Worm (Caenorhabditis elegans) whole organism, young adult: ENCODE results near the gene sec-16A.2.
A peak's percentile ranks its signal among the peaks of the same experiment; 100 is the strongest.

Experiments used
- C17E4.6 ChIP-seq: fragments of 200-800 bp; sonication (Bioruptor generic); IDR thresholded peaks from 2 replicates; pipeline ENCODE4 v1.3.6; 2022; ENCODE audit warnings: missing genetic modification reagents, missing genetic modification characterization, missing compliant biosample characterization
- F10E7.11 ChIP-seq: sonication (generic microtip); optimal IDR thresholded peaks from 2 replicates; lab custom pipeline; 2017; ENCODE audit warnings: mild to moderate bottlenecking, missing genetic modification characterization, moderate library complexity, missing compliant biosample characterization
- F23B12.7 ChIP-seq: sonication (generic microtip); optimal IDR thresholded peaks from 2 replicates; lab custom pipeline; 2017; ENCODE audit warnings: missing genetic modification characterization, mild to moderate bottlenecking, missing compliant biosample characterization, antibody characterized with exemption, moderate library complexity; ENCODE audit not compliant: insufficient read depth
- K12H6.12 ChIP-seq: fragments of 200-800 bp; sonication (Bioruptor generic); optimal IDR thresholded peaks from 2 replicates; lab custom pipeline; 2018; ENCODE audit warnings: mild to moderate bottlenecking, missing genetic modification characterization, missing compliant biosample characterization
- Y53F4B.3 ChIP-seq: fragments of 200-800 bp; sonication (Bioruptor generic); IDR thresholded peaks from 2 replicates; pipeline ENCODE4 v1.3.6; 2022; ENCODE audit warnings: missing genetic modification reagents, missing genetic modification characterization, missing compliant biosample characterization
- Y56A3A.18 ChIP-seq: fragments of 200-800 bp; sonication (Bioruptor generic); IDR thresholded peaks from 2 replicates; pipeline ENCODE4 v1.3.6; 2022; ENCODE audit warnings: missing genetic modification reagents, missing genetic modification characterization, missing compliant biosample characterization
- Y67H2A.10 ChIP-seq: fragments of 200-800 bp; sonication (Bioruptor generic); conservative IDR thresholded peaks from 2 replicates; pipeline ENCODE4 v1.3.6; 2022; ENCODE audit warnings: missing genetic modification reagents, missing genetic modification characterization, missing compliant biosample characterization
- Y79H2A.3 ChIP-seq: fragments of 200-800 bp; sonication (Bioruptor generic); conservative IDR thresholded peaks from 2 replicates; pipeline ENCODE4 v1.3.6; 2022; ENCODE audit warnings: missing genetic modification reagents, missing genetic modification characterization, missing compliant biosample characterization
- bed-1 ChIP-seq: fragments of 200-800 bp; sonication (Bioruptor generic); IDR thresholded peaks from 2 replicates; pipeline ENCODE4 v1.3.6; 2022; ENCODE audit warnings: missing genetic modification reagents, missing genetic modification characterization, missing compliant biosample characterization
- bed-2 ChIP-seq: fragments of 200-800 bp; sonication (Bioruptor generic); IDR thresholded peaks from 2 replicates; pipeline ENCODE4 v1.3.6; 2022; ENCODE audit warnings: missing genetic modification reagents, missing genetic modification characterization, missing compliant biosample characterization
- ceh-27 ChIP-seq: fragments of 200-800 bp; sonication (Bioruptor generic); optimal IDR thresholded peaks from 2 replicates; lab custom pipeline; 2018; ENCODE audit warnings: mild to moderate bottlenecking, missing genetic modification characterization, moderate library complexity, missing compliant biosample characterization
- fkh-3 ChIP-seq: sonication (generic microtip); optimal IDR thresholded peaks from 2 replicates; lab custom pipeline; 2016; ENCODE audit warnings: mild to moderate bottlenecking, missing genetic modification characterization, missing compliant biosample characterization
- hmg-1.2 ChIP-seq: fragments of 200-800 bp; sonication (Bioruptor generic); IDR thresholded peaks from 2 replicates; pipeline ENCODE4 v1.3.6; 2022; ENCODE audit warnings: missing genetic modification reagents, missing genetic modification characterization, missing compliant biosample characterization
- lag-1 ChIP-seq: fragments of 200-800 bp; sonication (Bioruptor generic); IDR thresholded peaks from 2 replicates; pipeline ENCODE4 v1.3.6; 2022; ENCODE audit warnings: missing genetic modification reagents, missing genetic modification characterization, missing compliant biosample characterization
- lsl-1 ChIP-seq: fragments of 200-800 bp; sonication (Bioruptor generic); optimal IDR thresholded peaks from 2 replicates; lab custom pipeline; 2018; ENCODE audit warnings: mild to moderate bottlenecking, missing genetic modification characterization, moderate library complexity, missing compliant biosample characterization
- lsy-27 ChIP-seq: sonication (generic microtip); optimal IDR thresholded peaks from 2 replicates; lab custom pipeline; 2017; ENCODE audit warnings: missing genetic modification characterization, mild to moderate bottlenecking, missing compliant biosample characterization, antibody characterized with exemption, missing genotype, borderline replicate concordance; ENCODE audit not compliant: insufficient read depth
- mxl-1 ChIP-seq: sonication (generic microtip); optimal IDR thresholded peaks from 2 replicates; lab custom pipeline; 2016; ENCODE audit warnings: missing genetic modification characterization, missing compliant biosample characterization
- nhr-120 ChIP-seq: fragments of 200-800 bp; sonication (Bioruptor generic); IDR thresholded peaks from 2 replicates; pipeline ENCODE4 v1.3.6; 2022; ENCODE audit warnings: missing genetic modification characterization, missing compliant biosample characterization
- pha-4 ChIP-seq: fragments of 150-350 bp; sonication (generic microtip); optimal IDR thresholded peaks from 2 replicates; lab custom pipeline; 2014; ENCODE audit warnings: missing biosample characterization, missing genetic modification reagents, missing genetic modification characterization
- rcor-1 ChIP-seq: fragments of 200-800 bp; sonication (Bioruptor generic); IDR thresholded peaks from 2 replicates; pipeline ENCODE4 v1.3.6; 2022; ENCODE audit warnings: missing genetic modification reagents, missing genetic modification characterization, missing compliant biosample characterization
- rec-8 ChIP-seq, 2 experiments: sonication (generic microtip); optimal IDR thresholded peaks; 2 replicates each; lab custom pipeline; 2016; ENCODE audit warnings: mild to moderate bottlenecking in 2 of 2, missing genetic modification characterization in 2 of 2, missing genetic modification reagents in 2 of 2, missing genotype in 2 of 2, missing biosample characterization in 1 of 2, missing compliant biosample characterization in 1 of 2, moderate library complexity in 1 of 2
- repo-1 ChIP-seq: sonication (generic microtip); optimal IDR thresholded peaks from 2 replicates; lab custom pipeline; 2017; ENCODE audit warnings: mild to moderate bottlenecking, missing genetic modification characterization, missing compliant biosample characterization
- sea-2 ChIP-seq: fragments of 200-800 bp; sonication (Bioruptor generic); IDR thresholded peaks from 2 replicates; pipeline ENCODE4 v1.3.6; 2022; ENCODE audit warnings: missing genetic modification characterization, missing compliant biosample characterization
- tbp1 ChIP-seq: fragments of 200-800 bp; sonication (Bioruptor generic); optimal IDR thresholded peaks from 2 replicates; lab custom pipeline; 2018; ENCODE audit warnings: mild to moderate bottlenecking, missing genetic modification characterization, missing compliant biosample characterization
- tlf-1 ChIP-seq: fragments of 200-800 bp; sonication (Bioruptor generic); optimal IDR thresholded peaks from 2 replicates; lab custom pipeline; 2018; ENCODE audit warnings: mild to moderate bottlenecking, missing genetic modification characterization, missing compliant biosample characterization
- unc-130 ChIP-seq: sonication (generic microtip); optimal IDR thresholded peaks from 2 replicates; lab custom pipeline; 2016; ENCODE audit warnings: missing genetic modification reagents, missing genetic modification characterization, missing compliant biosample characterization
- zfh-2 ChIP-seq: fragments of 200-800 bp; sonication (Bioruptor generic); conservative IDR thresholded peaks from 2 replicates; pipeline ENCODE4 v1.3.6; 2022; ENCODE audit warnings: missing genetic modification reagents, missing genetic modification characterization, missing compliant biosample characterization
- ztf-3 ChIP-seq: fragments of 200-800 bp; sonication (Bioruptor generic); optimal IDR thresholded peaks from 2 replicates; lab custom pipeline; 2018; ENCODE audit warnings: mild to moderate bottlenecking, missing genetic modification characterization, missing compliant biosample characterization
- ztf-6 ChIP-seq: fragments of 200-800 bp; sonication (Bioruptor generic); IDR thresholded peaks from 2 replicates; pipeline ENCODE4 v1.3.6; 2022; ENCODE audit warnings: missing genetic modification reagents, missing genetic modification characterization, missing compliant biosample characterization

Gene sec-16A.2

DNA sequence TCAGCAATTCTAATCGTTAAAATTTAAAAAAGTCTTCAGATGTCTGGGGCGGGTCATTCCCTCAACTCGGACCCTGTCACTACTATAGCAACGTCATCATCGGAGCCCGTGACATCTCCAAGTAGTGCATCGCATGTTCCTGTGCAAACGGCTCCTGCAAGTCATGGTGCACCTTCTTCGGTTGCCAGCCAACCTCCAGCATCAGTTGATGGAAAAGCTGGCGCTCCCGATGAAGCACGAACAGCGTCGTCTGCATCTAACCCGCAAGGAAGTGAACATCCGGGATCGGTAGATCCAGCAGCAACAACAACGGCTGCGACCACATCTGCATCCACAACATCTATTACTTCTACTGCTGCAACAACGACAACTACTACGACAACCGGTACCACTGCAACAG is 7.5 kb downstream of the sec-16A.2 start, which contains the start of gene R09F10.3:
Gene R09F10.3, plus strand, starts transcription at position 40 of the 400 bp plus-strand sequence.
- TF ChIP-seq rec-8 (tag; optimal IDR thresholded peaks at IDR 0.05; lab: Kevin White, UChicago) = no peak
- peak; percentile 14; the same call in 1 of the 2 replicates for TF ChIP-seq sea-2
- TF ChIP-seq zfh-2 (GFP tag; lab: Robert Waterston, UW) = peak; percentile 65
- TF ChIP-seq, all 124 proteins: peak for 2

DNA sequence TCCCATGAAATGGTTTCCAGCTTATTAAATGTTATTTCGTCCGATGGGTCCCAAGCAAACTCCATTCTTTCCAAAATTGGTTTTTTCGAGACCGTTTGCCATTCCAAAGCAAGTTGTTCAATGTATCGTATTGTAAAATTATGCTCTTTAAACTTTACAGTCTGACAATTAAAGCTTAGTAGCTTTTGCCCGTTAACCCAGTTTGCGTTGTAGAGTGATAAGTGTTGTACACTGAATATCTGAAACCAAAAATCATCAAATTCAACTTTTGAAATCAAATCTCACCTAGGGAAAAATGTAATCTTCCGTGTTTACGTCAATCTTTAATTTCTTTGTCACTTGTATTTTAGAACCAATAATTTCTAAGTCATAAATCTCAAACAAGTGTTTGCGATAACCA is 10.3 kb downstream of the sec-16A.2 start:
- no peak for TF ChIP-seq bed-2 (GFP tag; lab: Robert Waterston, UW)
- no peak for TF ChIP-seq F10E7.11 (tag; lab: Kevin White, UChicago)
- no peak for TF ChIP-seq mxl-1 (tag; lab: Kevin White, UChicago)
- no peak for TF ChIP-seq tbp1
- no peak for TF ChIP-seq tlf-1 (GFP tag; lab: Kevin White, UChicago)
- TF ChIP-seq unc-130 = no peak
- no peak for TF ChIP-seq Y79H2A.3 (GFP tag; lab: Robert Waterston, UW)
- no peak for TF ChIP-seq Y53F4B.3 (GFP tag; lab: Robert Waterston, UW)
- TF ChIP-seq fkh-3 (tag; lab: Kevin White, UChicago) = no peak
- TF ChIP-seq Y67H2A.10 (GFP tag; lab: Robert Waterston, UW) = no peak
- no peak for TF ChIP-seq sea-2

DNA sequence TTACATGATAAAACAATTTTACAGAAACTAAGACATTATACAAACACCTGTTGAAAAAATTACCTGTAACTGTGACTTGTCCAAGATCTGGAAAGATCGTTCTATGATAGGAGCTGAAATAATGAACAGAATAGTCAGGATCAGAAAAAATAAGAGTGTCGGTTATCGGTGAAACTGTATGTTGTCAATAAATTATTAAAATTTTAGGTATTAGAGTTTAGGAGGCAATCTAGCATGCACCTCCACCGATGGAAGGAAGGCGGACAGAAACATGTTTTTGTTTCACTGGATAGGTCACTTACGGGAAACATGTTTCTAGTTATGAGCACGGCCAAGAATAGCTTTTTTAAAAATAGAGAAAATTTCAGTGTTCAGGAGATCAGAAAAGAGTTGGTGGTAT is 12.5 kb downstream of the sec-16A.2 start, which contains the start of gene ced-13:
Gene ced-13, minus strand, starts transcription at position 101 of the 400 bp plus-strand sequence.
- TF ChIP-seq tlf-1 (GFP tag; lab: Kevin White, UChicago) (no peak), lag-1 (GFP tag; lab: Robert Waterston, UW) (no peak), lsy-27 (tag; lab: Kevin White, UChicago) (no peak), F23B12.7 (tag; lab: Kevin White, UChicago) (no peak), bed-1 (GFP tag; lab: Robert Waterston, UW) (no peak), rcor-1 (GFP tag; lab: Robert Waterston, UW) (no peak), C17E4.6 (GFP tag; lab: Robert Waterston, UW) (no peak), nhr-120 (no peak), ztf-6 (GFP tag; lab: Robert Waterston, UW) (no peak), zfh-2 (GFP tag; lab: Robert Waterston, UW) (no peak), Y56A3A.18 (GFP tag; lab: Robert Waterston, UW) (no peak), pha-4 (tag; lab: Kevin White, UChicago) (no peak)
- TF ChIP-seq, all 124 proteins: peak for 0

DNA sequence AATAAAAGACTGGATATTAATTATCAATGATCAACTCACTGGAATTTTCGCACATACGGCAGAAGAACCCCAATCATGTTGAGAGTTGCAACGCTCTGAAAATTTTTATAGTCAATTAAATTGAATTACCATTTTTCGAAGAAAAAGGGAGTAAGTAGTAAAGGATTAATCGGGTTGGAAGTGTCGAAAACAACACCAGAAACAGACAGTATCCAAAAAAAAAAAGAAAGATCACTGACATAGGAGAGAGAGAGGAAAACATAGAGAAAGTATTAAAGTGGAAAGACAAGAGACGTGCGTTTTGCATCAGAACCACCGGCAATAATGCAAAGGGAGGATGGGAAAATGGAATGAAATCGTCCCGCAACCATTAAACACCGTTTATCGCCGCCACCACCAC is 15.2 kb downstream of the sec-16A.2 start, which contains the start of gene inx-5:
Gene inx-5, minus strand, starts transcription at position 101 of the 400 bp plus-strand sequence.
- TF ChIP-seq bed-2 (GFP tag; lab: Robert Waterston, UW) (no peak), repo-1 (tag; lab: Kevin White, UChicago) (no peak), lsl-1 (GFP tag; lab: Kevin White, UChicago) (no peak), hmg-1.2 (GFP tag; lab: Robert Waterston, UW) (no peak), pha-4 (tag; lab: Kevin White, UChicago) (no peak), ztf-3 (GFP tag; lab: Kevin White, UChicago) (no peak), K12H6.12 (tag; lab: Kevin White, UChicago) (no peak)

DNA sequence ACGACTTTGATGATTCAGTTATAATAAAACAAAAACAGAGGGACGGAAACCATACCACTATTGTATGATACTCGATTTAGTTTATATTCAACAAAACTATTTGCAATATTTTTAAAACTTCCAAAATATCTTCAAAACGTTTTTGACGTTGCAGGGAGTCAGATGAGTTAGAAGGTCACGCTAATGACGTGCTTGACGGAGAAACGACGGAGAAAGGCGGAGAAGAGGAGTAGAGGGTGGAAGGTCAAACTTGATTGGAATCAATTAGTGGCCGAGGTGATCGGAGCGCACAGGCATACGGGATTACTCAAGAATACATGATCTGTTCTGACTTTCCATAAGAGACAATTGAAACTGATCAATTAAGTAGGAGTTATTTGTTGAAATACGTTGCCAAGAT is 15.8 kb downstream of the sec-16A.2 start:
- no peak for TF ChIP-seq ceh-27 (GFP tag; lab: Kevin White, UChicago)
